Fruit fly (Drosophila melanogaster) whole organism: ENCODE results near the gene Fas2.

Source experiments
- CG8478 ChIP-seq: fragments of >200 bp; optimal IDR thresholded peaks from 2 replicates; lab custom pipeline; 2018; ENCODE audit warnings: inconsistent platforms
- Dll ChIP-seq: fragments of >200 bp; optimal IDR thresholded peaks from 2 replicates; lab custom pipeline; 2017
- EcR ChIP-seq, 2 experiments: fragments of >200 bp; optimal IDR thresholded peaks; 2 replicates each; lab custom pipeline; 2017; ENCODE audit warnings: missing biosample characterization in 2 of 2, missing genetic modification characterization in 2 of 2, missing genetic modification reagents in 2 of 2
- pan ChIP-seq: fragments of >200 bp; optimal IDR thresholded peaks from 2 replicates; lab custom pipeline; 2017
- psq ChIP-seq: fragments of >200 bp; optimal IDR thresholded peaks from 2 replicates; lab custom pipeline; 2017
- usp ChIP-seq: fragments of >200 bp; optimal IDR thresholded peaks from 2 replicates; lab custom pipeline; 2017; ENCODE audit warnings: missing biosample characterization, missing genetic modification characterization, mixed read lengths

Fas2 gene

DNA sequence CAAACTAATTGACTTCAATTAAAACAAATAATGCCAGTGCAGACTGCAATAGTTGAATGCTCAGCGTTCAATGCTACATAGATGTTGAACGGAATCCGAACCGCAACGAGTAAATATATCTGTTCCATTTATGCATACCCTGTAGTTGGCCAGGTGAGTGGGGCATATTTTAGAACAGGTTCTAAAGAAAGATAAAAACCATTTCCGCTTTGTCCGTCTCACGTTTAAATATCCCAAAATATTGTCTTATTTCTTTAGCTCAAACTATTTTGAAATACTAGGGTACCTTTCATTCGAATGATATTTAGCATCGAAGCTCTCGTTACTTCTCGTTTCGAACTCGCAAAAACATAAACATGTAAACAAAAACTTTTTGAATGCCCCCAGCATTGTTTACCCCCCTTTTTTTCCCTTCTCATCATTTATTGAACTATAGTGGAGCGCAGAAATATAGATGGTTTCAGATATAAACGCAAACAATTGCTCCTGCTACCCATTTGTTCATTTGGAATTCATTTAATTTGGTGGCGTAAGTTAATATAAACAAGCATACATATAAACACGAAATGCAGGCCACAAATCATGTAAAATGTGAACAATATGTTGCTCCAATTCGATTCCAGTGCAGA is 33.6 kb downstream of the Fas2 start:
- TF ChIP-seq usp (GFP tag; lab: Kevin White, UChicago): no peak
- no peak for TF ChIP-seq pan (lab: Kevin White, UChicago)
- no peak for TF ChIP-seq EcR (GFP tag; optimal IDR thresholded peaks at IDR 0.05; lab: Kevin White, UChicago)
- TF ChIP-seq psq (lab: Kevin White, UChicago): no peak
- TF ChIP-seq CG8478 (lab: Kevin White, UChicago): no peak
- TF ChIP-seq Dll (lab: Kevin White, UChicago): no peak

DNA sequence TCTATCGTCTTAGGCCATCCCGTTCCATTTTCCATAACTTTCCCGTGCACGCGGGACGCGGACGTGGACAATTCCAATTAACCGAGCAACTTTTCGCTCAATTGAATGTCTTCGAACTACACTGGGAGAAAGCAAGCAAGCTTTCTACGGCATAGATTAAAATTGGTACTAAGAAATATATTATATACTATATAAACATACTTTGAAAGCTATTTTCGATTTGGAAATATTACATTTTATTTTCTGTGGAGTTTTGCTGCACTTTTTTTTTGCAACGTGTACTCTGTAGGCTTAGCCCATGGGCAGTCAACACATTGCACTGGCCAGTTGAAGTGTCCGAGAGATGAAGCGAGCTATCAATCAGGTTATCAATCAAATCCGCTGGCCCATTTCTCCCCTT is 35.4 kb downstream of the Fas2 start:
- TF ChIP-seq psq (lab: Kevin White, UChicago) (no peak), EcR (GFP tag; optimal IDR thresholded peaks at IDR 0.05; lab: Kevin White, UChicago) (no peak), pan (lab: Kevin White, UChicago) (no peak), CG8478 (lab: Kevin White, UChicago) (no peak), usp (GFP tag; lab: Kevin White, UChicago) (no peak), Dll (lab: Kevin White, UChicago) (no peak)

DNA sequence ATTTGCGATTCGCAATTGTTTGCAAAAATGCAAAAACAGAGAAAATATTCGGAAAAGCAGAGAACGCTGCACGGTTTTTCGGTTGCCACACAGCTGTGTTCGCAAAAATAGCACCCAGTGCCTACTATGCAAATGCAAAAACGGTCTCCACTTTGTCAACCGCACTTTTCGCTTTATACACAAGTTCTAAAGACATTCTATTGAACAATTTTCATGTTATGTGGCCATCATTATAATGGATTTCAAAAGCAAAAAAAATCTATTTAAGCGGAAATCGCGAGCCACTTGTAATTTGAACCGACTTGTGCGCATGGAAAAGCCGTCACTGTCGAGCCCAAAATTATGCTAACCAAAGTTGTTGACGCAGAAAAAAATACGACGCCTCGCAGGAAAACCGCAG is 54.9 kb downstream of the Fas2 start:
- TF ChIP-seq EcR (GFP tag; optimal IDR thresholded peaks at IDR 0.05; lab: Kevin White, UChicago) (no peak), Dll (lab: Kevin White, UChicago) (no peak), pan (lab: Kevin White, UChicago) (no peak), usp (GFP tag; lab: Kevin White, UChicago) (no peak), CG8478 (lab: Kevin White, UChicago) (no peak)

DNA sequence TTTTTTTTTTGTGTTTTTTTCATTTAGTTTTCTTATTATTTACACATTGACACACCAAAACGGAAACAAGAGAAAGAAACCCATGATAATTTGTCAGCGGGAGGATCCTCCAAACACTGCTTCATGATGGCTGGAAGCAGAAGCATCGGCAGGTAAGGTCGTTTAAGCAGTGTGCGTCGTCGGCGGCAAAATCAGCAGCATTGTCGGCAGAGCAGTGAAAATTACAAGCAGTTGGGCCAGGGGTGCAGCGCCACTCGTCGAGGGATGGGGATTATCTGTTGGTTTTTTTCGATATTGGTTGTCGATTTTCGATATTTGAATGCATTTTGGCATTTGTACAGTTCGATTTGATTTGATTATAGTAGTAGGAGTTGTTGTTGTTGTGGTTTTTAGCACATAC is 66.8 kb downstream of the Fas2 start:
- TF ChIP-seq pan (lab: Kevin White, UChicago): no peak
- no peak for TF ChIP-seq usp (GFP tag; lab: Kevin White, UChicago)
- no peak for TF ChIP-seq EcR (GFP tag; optimal IDR thresholded peaks at IDR 0.05; lab: Kevin White, UChicago)
- TF ChIP-seq psq (lab: Kevin White, UChicago): no peak
- TF ChIP-seq CG8478 (lab: Kevin White, UChicago): no peak
- no peak for TF ChIP-seq Dll (lab: Kevin White, UChicago)

DNA sequence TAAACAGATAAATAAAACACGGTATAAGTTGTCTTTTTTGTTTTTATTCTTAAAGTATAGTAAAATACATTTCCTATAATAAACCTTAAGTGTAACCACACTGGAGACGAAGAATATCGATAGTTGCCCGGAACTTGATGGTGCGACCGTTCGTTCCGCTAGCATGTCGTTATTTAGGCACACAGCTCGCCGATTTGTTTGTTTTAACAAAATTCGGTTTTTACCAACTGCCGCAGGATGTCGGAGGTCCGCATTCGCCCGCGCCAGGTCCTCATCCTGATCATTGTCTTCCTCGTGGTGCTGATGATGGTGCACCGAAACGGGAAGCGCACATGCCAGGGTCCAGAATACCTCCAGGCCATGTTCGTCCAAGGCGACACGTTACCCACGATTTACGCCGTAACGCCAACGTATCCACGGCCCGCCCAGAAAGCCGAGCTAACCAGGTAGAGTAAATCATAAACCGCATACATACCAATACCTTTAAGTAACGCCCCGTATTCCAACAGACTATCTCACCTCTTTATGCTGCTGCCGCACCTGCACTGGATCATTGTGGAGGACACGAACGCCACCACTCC is 74.8 kb downstream of the Fas2 start, which contains the start of gene GlcAT-I:
GlcAT-I (plus strand) TSS at position 163 of the 581 bp plus-strand sequence.
- TF ChIP-seq usp (GFP tag; lab: Kevin White, UChicago) (no peak), pan (lab: Kevin White, UChicago) (no peak), Dll (lab: Kevin White, UChicago) (no peak), CG8478 (lab: Kevin White, UChicago) (no peak), EcR (GFP tag; optimal IDR thresholded peaks at IDR 0.05; lab: Kevin White, UChicago) (no peak), psq (lab: Kevin White, UChicago) (no peak)

DNA sequence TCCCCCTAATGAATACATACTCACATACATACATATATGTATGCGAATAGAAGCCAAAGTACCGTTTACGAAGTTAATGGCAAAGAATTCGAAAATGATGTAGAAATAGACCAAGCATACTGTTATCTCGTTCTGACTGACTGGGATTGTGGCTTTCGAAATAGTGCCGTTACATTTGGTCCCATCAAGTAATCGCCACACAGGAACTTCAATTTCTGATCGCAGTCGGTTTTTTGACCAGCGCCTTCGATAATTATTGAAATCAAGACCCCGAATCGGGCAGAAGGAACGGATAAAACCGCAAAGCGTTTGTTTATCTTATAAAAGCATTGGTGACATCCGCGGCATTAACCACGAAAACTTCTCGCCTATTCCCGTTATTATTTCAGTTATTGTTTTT is 86.3 kb downstream of the Fas2 start:
- TF ChIP-seq Dll (lab: Kevin White, UChicago): no peak
- no peak for TF ChIP-seq EcR (GFP tag; optimal IDR thresholded peaks at IDR 0.05; lab: Kevin White, UChicago)
- no peak for TF ChIP-seq pan (lab: Kevin White, UChicago)
- TF ChIP-seq usp (GFP tag; lab: Kevin White, UChicago): no peak
- TF ChIP-seq CG8478 (lab: Kevin White, UChicago): no peak
- TF ChIP-seq psq (lab: Kevin White, UChicago): no peak

DNA sequence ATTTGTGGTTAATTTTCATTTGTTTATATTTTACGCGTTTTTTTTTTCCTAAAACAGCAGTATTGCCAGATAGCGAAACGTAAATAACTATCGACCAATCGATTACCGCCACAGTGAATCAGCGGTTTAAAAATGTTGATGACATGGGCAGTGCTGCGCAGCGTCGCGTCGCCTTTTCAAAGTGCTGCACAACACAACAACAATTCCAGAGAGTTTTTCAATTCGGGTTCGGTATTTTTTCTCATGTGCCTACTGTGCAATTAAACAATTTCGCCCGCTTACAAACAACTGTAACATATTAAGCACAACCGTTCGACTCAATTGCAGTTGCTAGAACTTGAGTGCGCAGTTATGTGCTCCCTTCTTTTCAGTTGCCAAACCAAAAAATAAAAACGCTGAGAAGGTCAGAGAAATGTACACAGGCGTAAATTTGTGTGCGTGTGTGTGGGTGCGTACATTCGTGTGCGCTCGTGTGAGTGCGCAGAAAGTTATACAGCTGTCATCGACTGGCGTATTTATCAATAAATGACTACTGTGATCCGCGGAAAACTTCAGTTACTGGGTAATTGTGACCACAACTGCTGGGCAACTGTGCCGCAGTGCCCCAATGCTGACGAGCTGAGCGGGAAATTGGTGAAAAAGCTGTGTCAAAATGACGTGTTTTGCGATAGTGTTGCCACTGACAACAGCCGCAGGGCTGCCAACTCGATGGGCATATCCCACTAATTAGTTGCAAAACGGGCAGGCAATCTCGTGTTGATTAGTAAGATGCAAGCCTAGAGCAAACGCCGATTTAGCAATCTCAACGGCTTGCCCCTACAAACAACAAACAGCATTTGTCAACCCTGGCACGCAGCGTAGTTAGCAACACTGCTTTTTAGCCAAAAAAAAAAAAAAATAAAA is 88.8 kb downstream of the Fas2 start, which contains the start of the genes tyf and Tip60:
tyf (plus strand) TSS at position 187 of the 903 bp plus-strand sequence.
Tip60 (minus strand) TSS at position 654 of the 903 bp plus-strand sequence.
- TF ChIP-seq Dll (lab: Kevin White, UChicago): no peak
- TF ChIP-seq EcR (GFP tag; optimal IDR thresholded peaks at IDR 0.05; lab: Kevin White, UChicago): no peak
- TF ChIP-seq CG8478 (lab: Kevin White, UChicago): no peak
- TF ChIP-seq psq (lab: Kevin White, UChicago): no peak
- no peak for TF ChIP-seq pan (lab: Kevin White, UChicago)
- no peak for TF ChIP-seq usp (GFP tag; lab: Kevin White, UChicago)

DNA sequence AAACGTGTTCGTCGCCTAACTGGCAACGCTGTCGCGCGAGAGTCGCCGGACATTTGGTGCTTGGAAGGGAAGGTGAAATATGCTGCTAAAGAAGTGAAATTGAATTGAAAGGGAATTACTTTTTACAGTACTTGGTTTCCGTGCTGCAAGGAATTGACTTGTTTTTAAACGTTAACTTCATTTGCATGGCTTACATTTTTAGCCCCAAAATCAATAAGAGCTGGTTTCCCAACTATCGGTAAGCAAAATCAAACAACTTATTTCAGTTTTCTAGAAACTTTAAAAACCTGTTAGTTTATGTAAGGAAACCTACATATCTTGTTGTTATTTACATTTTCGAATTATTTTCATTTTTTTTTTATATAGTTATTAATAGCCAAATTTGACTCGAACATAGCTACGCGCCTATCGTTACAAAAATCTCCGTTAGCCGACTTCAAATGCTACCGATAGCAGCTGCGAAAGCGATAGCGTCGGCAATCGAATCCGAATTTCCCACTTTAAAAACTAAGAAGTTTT is 92.1 kb downstream of the Fas2 start, which contains the start of the genes dgt4 and Nsun2:
dgt4 (plus strand) TSS at position 4 of the 519 bp plus-strand sequence.
Nsun2 (minus strand) TSS at position 37 of the 519 bp plus-strand sequence.
- TF ChIP-seq CG8478 (lab: Kevin White, UChicago) (no peak), Dll (lab: Kevin White, UChicago) (no peak)

DNA sequence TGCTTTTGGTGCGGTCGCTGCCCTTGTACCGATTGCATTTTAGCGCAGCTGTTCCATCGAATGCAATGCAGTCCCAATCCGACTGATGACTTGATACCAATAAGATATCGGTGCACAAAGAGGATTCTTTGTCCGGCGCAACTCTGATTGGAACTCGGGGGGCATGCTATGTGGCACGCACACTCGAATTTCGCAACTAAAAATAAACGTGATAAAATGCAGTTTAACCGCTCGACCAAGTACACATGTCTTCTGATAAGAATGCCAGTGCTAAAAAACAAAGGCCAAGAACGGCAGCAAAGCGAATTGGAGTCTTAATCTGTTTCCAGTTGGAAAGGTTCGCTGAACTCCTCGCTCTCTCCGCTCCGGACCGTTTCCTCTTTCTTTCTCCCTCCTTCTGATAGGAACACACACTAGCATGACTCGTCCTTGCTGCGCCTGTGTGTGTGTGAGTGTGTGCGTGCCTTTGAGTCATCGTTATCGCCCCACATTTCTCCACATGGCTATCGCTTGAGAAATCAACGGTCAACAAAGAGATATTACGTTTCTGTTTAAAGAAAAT is 97.2 kb downstream of the Fas2 start:
- TF ChIP-seq pan (lab: Kevin White, UChicago) (no peak), usp (GFP tag; lab: Kevin White, UChicago) (no peak), Dll (lab: Kevin White, UChicago) (no peak), psq (lab: Kevin White, UChicago) (no peak), EcR (GFP tag; optimal IDR thresholded peaks at IDR 0.05; lab: Kevin White, UChicago) (no peak), CG8478 (lab: Kevin White, UChicago) (no peak)

DNA sequence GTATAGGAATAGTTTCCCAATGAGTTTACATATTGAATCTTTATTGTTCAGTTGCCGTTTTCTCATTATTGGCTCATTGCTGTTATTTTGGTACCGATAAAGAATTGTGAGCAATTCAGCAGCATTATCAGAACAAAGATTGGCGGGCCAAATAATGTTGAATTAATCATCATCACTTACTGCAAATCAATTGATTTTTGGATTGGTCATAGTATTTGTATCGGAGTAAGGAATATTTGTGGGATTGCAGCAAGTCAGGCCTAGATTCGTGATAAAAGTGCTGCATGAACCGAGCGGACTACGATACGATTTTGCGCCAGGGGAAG is 97.8 kb downstream of the Fas2 start:
- TF ChIP-seq usp (GFP tag; lab: Kevin White, UChicago) (no peak), EcR (GFP tag; optimal IDR thresholded peaks at IDR 0.05; lab: Kevin White, UChicago) (no peak), Dll (lab: Kevin White, UChicago) (no peak), CG8478 (lab: Kevin White, UChicago) (no peak), pan (lab: Kevin White, UChicago) (no peak), psq (lab: Kevin White, UChicago) (no peak)
